Worm (Caenorhabditis elegans): ENCODE measurements around the gene F13H8.5.

The F13H8.5 gene

DNA sequence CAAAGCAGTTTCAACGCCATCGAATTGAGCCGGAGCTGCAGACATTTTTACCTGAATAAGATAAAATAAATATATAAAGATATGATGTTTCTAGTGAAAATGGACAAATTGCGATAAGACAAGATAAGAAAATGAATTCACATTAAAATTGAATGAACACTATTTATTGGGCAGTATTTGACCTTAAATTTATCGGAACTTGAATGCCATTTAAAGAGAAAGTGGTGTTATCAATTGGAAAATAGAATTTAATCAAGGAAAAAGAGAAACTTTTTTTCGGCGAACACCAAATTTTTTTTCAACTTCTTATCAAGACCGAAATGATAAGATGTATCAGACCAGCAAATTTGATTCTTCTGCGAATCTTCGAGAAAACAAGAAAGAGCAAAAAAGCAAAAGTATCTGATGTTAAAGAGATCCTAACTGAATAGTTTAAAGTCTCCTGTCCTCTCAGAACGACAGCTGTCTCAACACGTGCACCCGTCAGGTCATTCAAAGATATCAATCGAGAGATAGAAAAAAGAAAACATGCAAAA, 34.2 kb upstream of the F13H8.5 start, which contains the start of gene upb-1:
TSS of gene upb-1 (minus strand) at position 51 of the 536 bp plus-strand sequence.
- TF ChIP-seq php-3 (GFP tag; IDR thresholded peaks at IDR 0.05) = no peak
- no peak for TF ChIP-seq lin-1 (GFP tag; IDR thresholded peaks at IDR 0.05)
- no peak for TF ChIP-seq mep-1 (tag; optimal IDR thresholded peaks at IDR 0.05)
- peak; percentile 31 for TF ChIP-seq nhr-11 (tag; optimal IDR thresholded peaks at IDR 0.05)
- no peak for TF ChIP-seq tag-97 (GFP tag; IDR thresholded peaks at IDR 0.05)
- TF ChIP-seq saeg-2 (GFP tag; IDR thresholded peaks at IDR 0.05) = no peak
- TF ChIP-seq mdt-29 (GFP tag; IDR thresholded peaks at IDR 0.05) = no peak
- TF ChIP-seq rbr-2 (tag; optimal IDR thresholded peaks at IDR 0.05) = no peak
- TF ChIP-seq ZK337.2 (GFP tag; IDR thresholded peaks at IDR 0.05) = no peak
- peak; percentile 16 for TF ChIP-seq pqm-1 (tag; optimal IDR thresholded peaks at IDR 0.05)
- no peak for TF ChIP-seq nhr-48 (tag; optimal IDR thresholded peaks at IDR 0.05)
- TF ChIP-seq snpc-1.2 (GFP tag; IDR thresholded peaks at IDR 0.05) = no peak
- no peak for TF ChIP-seq skn-1 (tag; optimal IDR thresholded peaks at IDR 0.05)
- TF ChIP-seq dpl-1 (GFP tag; optimal IDR thresholded peaks at IDR 0.05) = no peak
- TF ChIP-seq hlh-30 (tag; optimal IDR thresholded peaks at IDR 0.05; ENCODE audit: insufficient read depth) = peak; percentile 41
- peak; percentile 56; the same call in 1 of the 2 replicates for TF ChIP-seq dmd-6 (GFP tag; IDR thresholded peaks at IDR 0.05)
- peak in 1 of 2 experiments; percentile 26 for TF ChIP-seq mdl-1 (tag; optimal IDR thresholded peaks at IDR 0.05)
- no peak for TF ChIP-seq ctbp-1 (GFP tag; IDR thresholded peaks at IDR 0.05)
- TF ChIP-seq Y5F2A.4 (GFP tag; optimal IDR thresholded peaks at IDR 0.05) = no peak
- no peak for TF ChIP-seq dve-1 (tag; optimal IDR thresholded peaks at IDR 0.05; ENCODE audit: insufficient read depth)
- TF ChIP-seq hlh-11 (tag; optimal IDR thresholded peaks at IDR 0.05) = peak; percentile 59
- TF ChIP-seq mxl-3 (GFP tag; optimal IDR thresholded peaks at IDR 0.05) = peak; percentile 36
- TF ChIP-seq madf-5 (GFP tag; IDR thresholded peaks at IDR 0.05) = no peak
- no peak for TF ChIP-seq nhr-76 (tag; optimal IDR thresholded peaks at IDR 0.05)
- TF ChIP-seq F49E8.2 (tag; optimal IDR thresholded peaks at IDR 0.05; ENCODE audit: borderline replicate concordance) = no peak
- peak; percentile 62 for TF ChIP-seq aha-1 (tag)
- no peak for TF ChIP-seq arid-1 (GFP tag; conservative IDR thresholded peaks at IDR 0.05)
- TF ChIP-seq attf-4 (tag; optimal IDR thresholded peaks at IDR 0.05) = no peak
- peak in 1 of 2 experiments; percentile 88 for TF ChIP-seq daf-16 (GFP tag; optimal IDR thresholded peaks at IDR 0.05)
- no peak for TF ChIP-seq daf-16 (tag; optimal IDR thresholded peaks at IDR 0.05)

DNA sequence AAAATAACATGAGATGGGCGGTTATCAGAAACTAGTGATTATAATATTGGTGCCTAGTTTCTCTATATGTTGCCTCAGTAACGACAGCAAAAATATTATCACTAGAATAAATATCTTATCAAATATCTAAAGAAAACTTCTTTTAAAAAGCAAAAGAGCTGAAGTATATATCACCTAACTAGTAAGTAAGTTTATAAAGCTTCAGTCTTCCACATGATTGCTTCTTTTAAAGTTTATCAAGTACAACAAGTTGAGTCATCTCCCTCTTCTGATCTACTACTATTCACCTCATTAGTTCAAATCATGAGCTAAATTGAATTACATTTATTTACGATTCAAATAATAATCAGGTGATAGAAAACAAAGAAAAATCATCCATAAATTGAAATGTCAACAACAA, 32.2 kb upstream of the F13H8.5 start:
- TF ChIP-seq aha-1 (tag) = peak; percentile 64
- TF ChIP-seq T20F7.1 (GFP tag; optimal IDR thresholded peaks at IDR 0.05) = peak; percentile 32
- TF ChIP-seq nhr-10 (tag; optimal IDR thresholded peaks at IDR 0.05) = no peak

DNA sequence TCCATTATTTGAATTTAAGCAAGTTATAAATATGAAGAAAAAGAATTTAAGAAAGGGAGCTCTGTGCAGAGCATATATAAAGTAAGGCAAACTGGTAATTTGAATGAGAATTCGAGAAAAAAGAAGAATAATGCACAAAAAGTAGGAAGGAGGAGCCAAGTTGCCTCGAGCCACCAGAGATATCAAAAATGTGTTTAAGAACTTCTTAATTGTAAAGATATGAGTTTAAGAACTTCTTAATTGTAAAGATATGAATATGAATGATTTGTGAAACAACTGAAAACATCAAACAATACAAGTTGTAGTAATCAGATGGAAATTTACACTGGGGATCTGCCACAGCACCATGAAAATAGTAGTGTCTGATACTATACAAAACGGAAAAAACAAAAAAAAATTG, 30.9 kb upstream of the F13H8.5 start, which contains the start of gene F13H8.6:
TSS of gene F13H8.6 (minus strand) at position 101 of the 400 bp plus-strand sequence.
- TF ChIP-seq hlh-11 (tag; optimal IDR thresholded peaks at IDR 0.05) (no peak), ztf-7 (tag; optimal IDR thresholded peaks at IDR 0.05) (no peak), unc-62 (GFP tag; optimal IDR thresholded peaks at IDR 0.05 in 1 of 2) (peak in 1 of 2 experiments; percentile 69), unc-62 (tag; optimal IDR thresholded peaks at IDR 0.05) (no peak)

DNA sequence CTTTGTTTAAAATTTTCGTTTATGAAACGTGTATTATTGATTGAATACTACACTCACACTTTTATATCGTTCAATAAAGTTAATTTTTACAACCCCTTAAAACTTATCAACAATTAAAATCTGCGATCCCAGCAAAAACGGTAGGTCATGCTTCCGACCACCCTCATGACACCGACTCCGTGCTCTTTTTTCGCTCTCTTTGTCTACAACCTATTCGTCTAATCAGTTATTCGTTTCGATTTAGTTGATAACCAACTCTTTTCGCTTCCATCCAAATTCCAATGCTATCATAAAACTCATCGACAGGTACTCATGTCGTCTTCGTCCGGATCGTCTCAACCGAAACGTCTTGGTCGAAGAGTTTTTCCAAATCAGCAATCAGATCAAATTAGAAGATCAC, 27.1 kb upstream of the F13H8.5 start, which contains the start of gene F13H8.1:
TSS of gene F13H8.1 (plus strand) at position 311 of the 400 bp plus-strand sequence.
- TF ChIP-seq madf-5 (GFP tag; IDR thresholded peaks at IDR 0.05) = no peak
- TF ChIP-seq ceh-32 (tag; optimal IDR thresholded peaks at IDR 0.05; ENCODE audit: poor library complexity) = no peak
- no peak for TF ChIP-seq lin-38 (GFP tag; IDR thresholded peaks at IDR 0.05)
- TF ChIP-seq lin-13 (GFP tag; optimal IDR thresholded peaks at IDR 0.05) = no peak
- TF ChIP-seq dmd-6 (GFP tag; IDR thresholded peaks at IDR 0.05) = peak; percentile 33; the same call in 1 of the 2 replicates
- TF ChIP-seq zip-2 (tag; optimal IDR thresholded peaks at IDR 0.05) = no peak
- peak; percentile 52 for TF ChIP-seq hlh-30 (tag; optimal IDR thresholded peaks at IDR 0.05; ENCODE audit: insufficient read depth)
- no peak for TF ChIP-seq snpc-4 (tag; optimal IDR thresholded peaks at IDR 0.05)
- TF ChIP-seq nhr-28 (tag; optimal IDR thresholded peaks at IDR 0.05) = peak; percentile 56
- peak; percentile 63 for TF ChIP-seq pqm-1 (tag; optimal IDR thresholded peaks at IDR 0.05)
- TF ChIP-seq F26F4.8 (GFP tag; conservative IDR thresholded peaks at IDR 0.05) = no peak
- no peak for TF ChIP-seq nhr-102 (tag; optimal IDR thresholded peaks at IDR 0.05)
- no peak for TF ChIP-seq Y75B8A.6 (GFP tag; IDR thresholded peaks at IDR 0.05)
- no peak for TF ChIP-seq zip-11 (GFP tag; IDR thresholded peaks at IDR 0.05)
- TF ChIP-seq nhr-41 (GFP tag; IDR thresholded peaks at IDR 0.05) = no peak
- no peak for TF ChIP-seq D1046.2 (GFP tag; IDR thresholded peaks at IDR 0.05)
- peak; percentile 58 for TF ChIP-seq hlh-11 (tag; optimal IDR thresholded peaks at IDR 0.05)
- no peak for TF ChIP-seq duxl-1 (tag; optimal IDR thresholded peaks at IDR 0.05; ENCODE audit: poor library complexity)

Measured in whole organism, L4 larva.